Worm (Caenorhabditis elegans): ENCODE data around the gene mob-1.

mob-1 gene

DNA sequence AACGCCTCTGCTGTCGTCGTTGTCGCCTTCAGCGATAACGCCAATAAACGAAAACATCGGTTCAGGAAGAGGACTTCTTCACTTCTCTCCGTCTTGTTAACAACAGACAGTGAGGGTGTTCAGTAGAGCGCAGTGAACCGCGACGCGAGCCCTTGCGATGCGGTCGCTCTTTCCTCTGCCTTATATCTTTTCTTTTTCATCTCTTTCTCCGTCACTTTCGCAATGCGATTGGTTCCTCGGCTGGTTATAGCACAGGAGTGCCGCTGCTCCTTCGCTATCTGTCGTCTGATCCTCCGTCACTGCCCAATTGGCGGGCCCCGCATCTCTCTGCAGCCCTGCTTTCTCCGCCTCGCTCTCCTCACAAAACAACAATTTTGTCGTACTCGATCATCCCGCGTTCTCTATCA is 3.2 kb upstream of the mob-1 start:
- no peak for TF ChIP-seq F23B12.7 (tag; optimal IDR thresholded peaks at IDR 0.05; ENCODE audit: insufficient read depth)
- peak; percentile 39 for TF ChIP-seq tbp1 (GFP tag; optimal IDR thresholded peaks at IDR 0.05)
- 0 out of 2 replicates have a peak, but pooled peaks have one; percentile 43 for TF ChIP-seq Y53G8AR.9 (GFP tag; conservative IDR thresholded peaks at IDR 0.05)
- TF ChIP-seq mcd-1 (GFP tag; IDR thresholded peaks at IDR 0.05): peak; percentile 78
- TF ChIP-seq let-526 (GFP tag; IDR thresholded peaks at IDR 0.05): no peak
- TF ChIP-seq ceh-40 (GFP tag; IDR thresholded peaks at IDR 0.05): no peak
- no peak for TF ChIP-seq nhr-90 (tag; optimal IDR thresholded peaks at IDR 0.05)
- TF ChIP-seq snpc-1.1 (tag; optimal IDR thresholded peaks at IDR 0.05; ENCODE audit: insufficient read depth): no peak
- TF ChIP-seq snpc-3.4 (tag; optimal IDR thresholded peaks at IDR 0.05): peak; percentile 17
- TF ChIP-seq mes-4 (tag; optimal IDR thresholded peaks at IDR 0.05): no peak
- TF ChIP-seq ztf-18 (tag; optimal IDR thresholded peaks at IDR 0.05): peak; percentile 41
- TF ChIP-seq zfh-2 (GFP tag; conservative IDR thresholded peaks at IDR 0.05): peak; percentile 99
- no peak for TF ChIP-seq D2030.7 (GFP tag; IDR thresholded peaks at IDR 0.05)
- peak; percentile 86 for TF ChIP-seq K12H6.12 (tag; optimal IDR thresholded peaks at IDR 0.05)
- no peak for TF ChIP-seq nhr-179 (tag; optimal IDR thresholded peaks at IDR 0.05)
- peak; percentile 84 for TF ChIP-seq madf-3 (GFP tag; IDR thresholded peaks at IDR 0.05)
- TF ChIP-seq ceh-58 (GFP tag; IDR thresholded peaks at IDR 0.05): no peak
- no peak for TF ChIP-seq C17E4.6 (GFP tag; IDR thresholded peaks at IDR 0.05)
- TF ChIP-seq aptf-2 (GFP tag; conservative IDR thresholded peaks at IDR 0.05): no peak
- TF ChIP-seq ZK185.1 (tag; optimal IDR thresholded peaks at IDR 0.05; ENCODE audit: poor library complexity, severe bottlenecking): no peak
- TF ChIP-seq zim-3 (tag; optimal IDR thresholded peaks at IDR 0.05): peak; percentile 56
- no peak for TF ChIP-seq aptf-3 (GFP tag; IDR thresholded peaks at IDR 0.05)
- no peak for TF ChIP-seq F10E7.11 (tag; optimal IDR thresholded peaks at IDR 0.05)
- TF ChIP-seq ceh-27 (GFP tag; optimal IDR thresholded peaks at IDR 0.05): peak; percentile 82
- peak; percentile 7 for TF ChIP-seq gei-17 (GFP tag; optimal IDR thresholded peaks at IDR 0.05)
- TF ChIP-seq athp-1 (tag; optimal IDR thresholded peaks at IDR 0.05): peak; percentile 20
- TF ChIP-seq ceh-100 (GFP tag; IDR thresholded peaks at IDR 0.05): no peak
- no peak for TF ChIP-seq F39B2.1 (GFP tag; IDR thresholded peaks at IDR 0.05)
- no peak for TF ChIP-seq rpc-1 (optimal IDR thresholded peaks at IDR 0.05)
- no peak for TF ChIP-seq rpc-1 (tag; optimal IDR thresholded peaks at IDR 0.05)
- TF ChIP-seq snpc-4 (GFP tag; optimal IDR thresholded peaks at IDR 0.05): no peak
- peak in 2 of 4 experiments; percentile 21 to 27 for TF ChIP-seq snpc-4 (tag; optimal IDR thresholded peaks at IDR 0.05)
- TF ChIP-seq unc-130 (GFP tag; optimal IDR thresholded peaks at IDR 0.05): no peak
- no peak for TF ChIP-seq nhr-120 (GFP tag; IDR thresholded peaks at IDR 0.05)
- no peak for TF ChIP-seq mel-28 (tag; optimal IDR thresholded peaks at IDR 0.05; ENCODE audit: borderline replicate concordance)
- TF ChIP-seq hmg-20 (GFP tag; IDR thresholded peaks at IDR 0.05): 0 out of 2 replicates have a peak, but pooled peaks have one; percentile 20
- TF ChIP-seq lsy-27 (tag; optimal IDR thresholded peaks at IDR 0.05; ENCODE audit: borderline replicate concordance, insufficient read depth): no peak
- TF ChIP-seq pha-4 (tag; optimal IDR thresholded peaks at IDR 0.05): no peak
- peak; percentile 53 for TF ChIP-seq K11D2.4 (GFP tag; IDR thresholded peaks at IDR 0.05)
- no peak for TF ChIP-seq attf-6 (GFP tag; IDR thresholded peaks at IDR 0.05)
- peak; percentile 85 for TF ChIP-seq dox-1 (GFP tag; IDR thresholded peaks at IDR 0.05)
- TF ChIP-seq F55B11.4 (tag; optimal IDR thresholded peaks at IDR 0.05; ENCODE audit: borderline replicate concordance, insufficient read depth): no peak
- TF ChIP-seq mxl-1 (tag; optimal IDR thresholded peaks at IDR 0.05): no peak
- TF ChIP-seq ztf-26 (tag; optimal IDR thresholded peaks at IDR 0.05): no peak
- no peak for TF ChIP-seq snpc-1.3 (tag; optimal IDR thresholded peaks at IDR 0.05; ENCODE audit: insufficient read depth)
- TF ChIP-seq F37B4.10 (GFP tag; IDR thresholded peaks at IDR 0.05): no peak
- no peak for TF ChIP-seq lsl-1 (GFP tag; optimal IDR thresholded peaks at IDR 0.05)
- no peak for TF ChIP-seq B0035.1 (tag; optimal IDR thresholded peaks at IDR 0.05)
- peak; percentile 66 for TF ChIP-seq B0336.3 (GFP tag; IDR thresholded peaks at IDR 0.05)
